Worm (Caenorhabditis elegans) whole organism, L4/young adult: ENCODE measurements around the gene B0393.5.
"Not testable (repeated sequence)": the region's sequence is repeated elsewhere in the genome, so short reads cannot be mapped to it uniquely, and the experiment has no call there.

ENCODE experiments used
- W03F9.2 ChIP-seq: fragments of 150-350 bp; optimal IDR thresholded peaks from 2 replicates; lab custom pipeline; 2014; ENCODE audit warnings: missing biosample characterization, missing genetic modification characterization
- dao-5 ChIP-seq: sonication (generic microtip); optimal IDR thresholded peaks from 2 replicates; lab custom pipeline; 2016; ENCODE audit warnings: missing genotype, missing genetic modification characterization, moderate library complexity, missing compliant biosample characterization
- him-1 ChIP-seq: sonication (generic microtip); optimal IDR thresholded peaks from 2 replicates; lab custom pipeline; 2016; ENCODE audit warnings: missing genotype, missing genetic modification reagents, missing genetic modification characterization, missing compliant biosample characterization

B0393.5 gene

ce11 chrIII:4756983-4757382 lies 8.6 kb upstream of the B0393.5 start, which contains the start of gene fbxl-2:
TSS of gene fbxl-2 (plus strand) at chrIII:4757260.
- TF ChIP-seq dao-5 (tag; lab: Kevin White, UChicago) (no peak), him-1 (tag; lab: Kevin White, UChicago) (peak; percentile 77), W03F9.2 (tag; lab: Kevin White, UChicago) (peak; percentile 91)

DNA sequence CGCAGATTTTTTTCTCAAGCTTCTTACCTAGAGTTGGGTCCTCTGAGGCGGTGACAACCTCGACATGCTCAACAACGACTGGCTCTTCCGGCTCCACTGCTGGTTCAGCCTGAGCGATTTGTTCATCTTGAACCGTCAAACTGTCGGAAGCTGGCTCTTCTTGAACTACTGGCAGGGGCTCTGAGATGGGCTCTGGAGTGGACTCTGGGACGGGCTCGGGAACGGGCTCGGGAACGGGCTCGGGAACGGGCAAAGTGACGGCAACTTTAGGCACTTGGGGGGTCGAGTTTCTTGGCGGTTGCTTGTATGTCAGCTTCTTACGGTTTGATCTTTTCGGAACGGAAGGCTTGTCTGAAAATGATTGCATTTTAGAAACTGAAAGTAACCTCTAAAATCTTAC lies 2.7 kb upstream of the B0393.5 start:
- TF ChIP-seq dao-5 (tag; lab: Kevin White, UChicago): no peak
- no peak for TF ChIP-seq W03F9.2 (tag; lab: Kevin White, UChicago)
- TF ChIP-seq him-1 (tag; lab: Kevin White, UChicago): no peak

ce11 chrIII:4763509-4763908 lies 2.1 kb upstream of the B0393.5 start, which contains the start of gene B0393.4:
TSS of gene B0393.4 (minus strand) at chrIII:4763609.
- no peak for TF ChIP-seq dao-5 (tag; lab: Kevin White, UChicago)
- no peak for TF ChIP-seq W03F9.2 (tag; lab: Kevin White, UChicago)

- TF ChIP-seq W03F9.2 (tag; lab: Kevin White, UChicago) (no peak), dao-5 (tag; lab: Kevin White, UChicago) (no peak), him-1 (tag; lab: Kevin White, UChicago) (no peak)
Observed at ce11 chrIII:4766842-4767241, 1.3 kb downstream of the B0393.5 start.

ce11 chrIII:4767869-4768645 lies 2.5 kb downstream of the B0393.5 start:
- TF ChIP-seq dao-5 (tag; lab: Kevin White, UChicago): no peak

DNA sequence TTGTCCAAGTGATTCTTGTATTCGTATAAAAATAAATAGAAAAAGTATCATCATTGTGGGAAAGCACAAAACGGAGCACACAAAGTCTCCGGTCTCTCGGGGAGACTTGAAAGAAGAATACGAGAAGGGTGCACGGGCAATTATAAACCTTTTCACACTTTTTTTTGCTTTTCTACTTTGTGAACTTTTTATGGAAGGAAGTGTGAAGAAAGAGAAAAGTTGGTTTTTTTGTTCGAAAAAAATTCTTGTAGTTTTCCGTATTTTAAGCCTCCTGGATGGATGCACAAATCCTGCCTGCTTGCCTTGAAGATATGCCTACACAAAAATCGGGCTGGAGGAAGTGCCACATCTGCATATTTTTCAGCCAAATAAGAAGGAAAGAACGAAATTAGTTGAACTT lies 12.4 kb downstream of the B0393.5 start, which contains the start of gene B0393.7:
B0393.7 (minus strand) TSS at position 101 of the 400 bp plus-strand sequence.
- TF ChIP-seq him-1 (tag; lab: Kevin White, UChicago) (no peak), dao-5 (tag; lab: Kevin White, UChicago) (no peak), W03F9.2 (tag; lab: Kevin White, UChicago) (no peak)

- TF ChIP-seq W03F9.2 (tag; lab: Kevin White, UChicago): no peak
- TF ChIP-seq dao-5 (tag; lab: Kevin White, UChicago): no peak
- no peak for TF ChIP-seq him-1 (tag; lab: Kevin White, UChicago)
Observed at ce11 chrIII:4779855-4780254, 14.3 kb downstream of the B0393.5 start, which contains the start of gene B0393.9. TSS of gene B0393.9 (minus strand) at chrIII:4780157.

DNA sequence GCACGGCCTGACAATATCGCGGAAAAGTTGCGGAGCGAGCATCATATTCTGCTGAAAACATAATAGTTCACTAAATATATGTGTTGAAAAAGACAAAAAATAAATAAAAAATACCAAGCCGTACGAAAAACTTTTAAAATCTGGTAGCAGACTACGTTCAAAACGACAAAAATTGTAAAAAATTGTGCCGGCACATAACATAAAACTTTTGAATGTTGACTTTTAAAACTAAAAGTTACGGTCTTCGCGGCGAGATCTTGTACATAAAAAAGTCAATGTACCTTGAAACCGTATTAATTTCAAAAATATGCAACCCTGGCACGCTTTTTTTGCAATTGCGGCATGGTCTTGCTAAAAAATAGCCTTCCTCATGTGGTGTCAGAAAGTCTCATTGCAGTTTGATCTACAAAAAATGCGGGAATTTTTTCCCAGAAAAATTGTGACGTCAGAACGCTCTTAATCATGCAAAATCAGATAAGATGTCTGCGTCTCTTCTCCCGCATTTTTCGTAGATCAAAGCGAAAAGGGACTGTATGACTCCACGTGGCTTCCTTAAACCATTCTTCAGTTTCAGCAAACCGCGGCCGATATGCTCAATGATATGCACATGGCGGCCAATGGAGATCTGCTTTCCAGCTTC lies 16.5 kb downstream of the B0393.5 start, which contains the start of the genes gex-5 and C38D4.10:
gex-5 (minus strand) TSS at position 51 of the 640 bp plus-strand sequence.
C38D4.10 (plus strand) TSS at position 590 of the 640 bp plus-strand sequence.
- not testable (repeated sequence) for TF ChIP-seq him-1, W03F9.2, dao-5 (tag; lab: Kevin White, UChicago)

ce11 chrIII:4785131-4785530 lies 19.6 kb downstream of the B0393.5 start, which contains the start of gene enu-3.2:
TSS of gene enu-3.2 (minus strand) at chrIII:4785235.
- TF ChIP-seq W03F9.2, dao-5, him-1 (tag; lab: Kevin White, UChicago): not testable (repeated sequence)

DNA sequence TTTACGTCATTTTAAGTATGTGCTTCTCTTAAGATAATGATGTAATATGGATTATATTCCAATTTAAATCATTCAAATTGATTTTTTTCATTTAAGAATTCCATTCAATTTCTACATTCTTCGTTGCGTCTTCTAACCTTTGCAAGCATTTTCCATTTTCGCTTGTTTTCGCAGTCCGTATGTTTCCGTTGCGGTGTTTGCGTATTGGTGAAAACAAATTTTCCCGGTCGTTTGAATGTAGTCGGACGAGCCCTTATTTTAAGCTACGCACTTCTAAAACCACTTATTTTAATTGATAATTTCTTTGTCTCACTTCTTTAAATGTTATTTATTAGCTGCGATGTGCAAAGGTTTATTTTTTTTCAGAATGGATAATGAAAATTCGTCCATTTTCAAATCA lies 20.1 kb downstream of the B0393.5 start, which contains the start of gene mel-28:
mel-28 (plus strand) TSS at position 367 of the 400 bp plus-strand sequence.
- TF ChIP-seq W03F9.2 (tag; lab: Kevin White, UChicago) (no peak), him-1 (tag; lab: Kevin White, UChicago) (no peak), dao-5 (tag; lab: Kevin White, UChicago) (no peak)

ce11 chrIII:4792560-4793136 lies 27.1 kb downstream of the B0393.5 start, which contains the start of gene mip-1:
TSS of gene mip-1 (plus strand) at chrIII:4793086.
- TF ChIP-seq W03F9.2 (tag; lab: Kevin White, UChicago): no peak
- TF ChIP-seq him-1 (tag; lab: Kevin White, UChicago): no peak

DNA sequence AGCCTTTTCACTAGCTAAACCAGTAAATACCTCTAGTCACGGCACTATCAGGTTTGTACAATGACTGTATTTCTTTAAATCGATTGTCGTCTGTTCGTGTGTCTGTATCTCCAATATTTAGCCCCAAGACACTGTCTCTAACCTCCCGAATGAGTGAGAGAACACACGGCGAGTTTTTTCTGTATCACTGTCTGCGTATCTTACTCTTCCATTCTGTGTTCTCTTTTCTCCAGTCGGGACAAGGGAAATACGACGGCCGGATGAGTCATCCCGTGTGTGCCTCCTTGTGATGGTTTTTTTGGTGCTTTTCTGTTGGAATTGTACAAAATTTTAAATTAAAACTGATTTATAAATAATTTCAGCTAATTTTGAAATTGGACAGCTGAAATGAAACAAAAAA lies 30.5 kb downstream of the B0393.5 start:
- TF ChIP-seq dao-5 (tag; lab: Kevin White, UChicago) (no peak), W03F9.2 (tag; lab: Kevin White, UChicago) (peak; percentile 33), him-1 (tag; lab: Kevin White, UChicago) (no peak)

ce11 chrIII:4796536-4796935 lies 31.0 kb downstream of the B0393.5 start, which contains the start of gene tag-325:
TSS of gene tag-325 (plus strand) at chrIII:4796836.
- TF ChIP-seq W03F9.2 (tag; lab: Kevin White, UChicago) (no peak), dao-5 (tag; lab: Kevin White, UChicago) (no peak), him-1 (tag; lab: Kevin White, UChicago) (no peak)
